Fruit fly (Drosophila melanogaster): ENCODE measurements around the gene dUTPase.

dm6 chr2L:11014671-11015070, 3.6 kb downstream of the dUTPase start:
- no peak for TF ChIP-seq Myc (optimal IDR thresholded peaks at IDR 0.05)
- no peak for TF ChIP-seq insv (optimal IDR thresholded peaks at IDR 0.05)
- TF ChIP-seq psq (optimal IDR thresholded peaks at IDR 0.05), result no peak
- no peak for TF ChIP-seq h (optimal IDR thresholded peaks at IDR 0.05)

Measured in Kc167 (cell line).